Fruit fly (Drosophila melanogaster): ENCODE data around the gene Mcm2.

Mcm2 gene

DNA sequence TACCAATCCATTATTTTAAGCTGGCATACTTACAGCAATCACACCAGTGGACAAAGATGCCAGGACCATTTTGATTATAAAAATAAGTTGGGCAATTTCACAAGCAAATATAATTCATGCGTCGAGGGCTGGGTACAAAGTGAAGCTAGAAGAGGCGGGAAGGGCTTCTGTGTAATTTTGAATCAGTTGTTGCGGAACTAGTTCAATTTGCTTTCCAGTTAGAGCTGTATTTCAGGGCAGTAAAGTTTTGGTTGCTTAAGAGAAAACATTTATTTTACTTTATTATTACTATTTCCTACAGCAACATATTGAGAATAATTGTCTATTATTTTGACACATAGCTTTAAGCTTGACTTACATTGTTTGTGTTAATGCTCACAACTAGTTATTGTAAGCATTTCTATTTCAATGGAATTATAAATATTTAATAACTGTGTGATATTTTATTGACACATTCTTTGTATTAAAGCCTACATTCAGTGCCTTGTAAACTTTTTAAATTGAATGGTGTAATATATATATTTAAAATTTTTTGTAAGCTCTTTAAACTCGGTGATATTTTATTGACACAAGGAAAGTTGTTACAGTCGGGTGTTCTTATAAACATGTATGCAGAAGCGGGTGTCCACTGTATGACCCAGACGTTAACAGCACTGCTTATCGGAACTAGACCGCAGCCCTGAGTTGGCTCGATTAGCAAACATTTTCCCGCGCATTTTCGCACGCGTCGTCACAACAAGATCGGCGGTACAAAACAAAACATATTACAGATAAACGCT, at the start of gene Mcm2, which contains the start of gene RPA1 (continued):
- peak; percentile 51 for TF ChIP-seq Nf-YB (GFP tag; optimal IDR thresholded peaks at IDR 0.05)
- peak; percentile 70 for TF ChIP-seq CG30020 (tag; optimal IDR thresholded peaks at IDR 0.05)
- TF ChIP-seq CG13296 (GFP tag; optimal IDR thresholded peaks at IDR 0.05), result peak; percentile 69
- TF ChIP-seq CG18011 (GFP tag; optimal IDR thresholded peaks at IDR 0.05), result peak; percentile 35
- no peak for TF ChIP-seq gcm2 (GFP tag; optimal IDR thresholded peaks at IDR 0.05)
- TF ChIP-seq CG9437 (GFP tag; optimal IDR thresholded peaks at IDR 0.05), result peak; percentile 77
- no peak for TF ChIP-seq sqz (GFP tag; optimal IDR thresholded peaks at IDR 0.05)
- no peak for TF ChIP-seq tap (tag; optimal IDR thresholded peaks at IDR 0.05)
- peak; percentile 60 for TF ChIP-seq ap (GFP tag; IDR thresholded peaks at IDR 0.05)
- no peak for TF ChIP-seq CG3065 (GFP tag; optimal IDR thresholded peaks at IDR 0.05)
- peak; percentile 41 for TF ChIP-seq CG17328 (GFP tag; IDR thresholded peaks at IDR 0.05)
- TF ChIP-seq Spps (tag; optimal IDR thresholded peaks at IDR 0.05), result peak; percentile 41
- TF ChIP-seq Elba2 (GFP tag; optimal IDR thresholded peaks at IDR 0.05), result no peak
- peak; percentile 84 for TF ChIP-seq CG4424 (GFP tag; optimal IDR thresholded peaks at IDR 0.05)
- TF ChIP-seq CG8478 (optimal IDR thresholded peaks at IDR 0.05), result no peak
- peak; percentile 72 for TF ChIP-seq twi (tag; optimal IDR thresholded peaks at IDR 0.05)
- TF ChIP-seq Hmx (GFP tag; optimal IDR thresholded peaks at IDR 0.05), result no peak
- TF ChIP-seq H2.0 (GFP tag; IDR thresholded peaks at IDR 0.05), result peak; percentile 59
- TF ChIP-seq vvl (GFP tag; IDR thresholded peaks at IDR 0.05), result peak; percentile 78
- peak; percentile 78 for TF ChIP-seq CG15269 (tag; optimal IDR thresholded peaks at IDR 0.05)
- TF ChIP-seq CG3726 (GFP tag; IDR thresholded peaks at IDR 0.05), result peak; percentile 70; the same call in 1 of the 3 replicates
- TF ChIP-seq unc-4 (GFP tag; IDR thresholded peaks at IDR 0.05; ENCODE audit: partially characterized antibody), result no peak
- TF ChIP-seq HHEX (GFP tag; optimal IDR thresholded peaks at IDR 0.05), result peak; percentile 55
- TF ChIP-seq odd (GFP tag; optimal IDR thresholded peaks at IDR 0.05), result no peak
- peak; percentile 74 for TF ChIP-seq CG4820 (GFP tag; optimal IDR thresholded peaks at IDR 0.05)
- peak; percentile 49 for TF ChIP-seq trem (tag; optimal IDR thresholded peaks at IDR 0.05)
- no peak for TF ChIP-seq ab (GFP tag; optimal IDR thresholded peaks at IDR 0.05)
- TF ChIP-seq gfzf (GFP tag; optimal IDR thresholded peaks at IDR 0.05), result no peak
- TF ChIP-seq ase (GFP tag; IDR thresholded peaks at IDR 0.05), result peak; percentile 69; the same call in 1 of the 3 replicates
- peak; percentile 83 for TF ChIP-seq CG11504 (tag; optimal IDR thresholded peaks at IDR 0.05)
- TF ChIP-seq ato (GFP tag; IDR thresholded peaks at IDR 0.05; ENCODE audit: partially characterized antibody), result peak; percentile 57
- TF ChIP-seq sc (optimal IDR thresholded peaks at IDR 0.05), result no peak
- peak; percentile 58 for TF ChIP-seq sc (GFP tag; optimal IDR thresholded peaks at IDR 0.05)
- TF ChIP-seq Sox102F (GFP tag; optimal IDR thresholded peaks at IDR 0.05), result peak; percentile 58
- TF ChIP-seq CG12155 (GFP tag; optimal IDR thresholded peaks at IDR 0.05), result peak; percentile 84
- TF ChIP-seq ttk (GFP tag; IDR thresholded peaks at IDR 0.05), result peak; percentile 55; the same call in 1 of the 2 replicates
- TF ChIP-seq CG34224 (GFP tag; IDR thresholded peaks at IDR 0.05; ENCODE audit: partially characterized antibody), result no peak
- TF ChIP-seq CoRest (tag; optimal IDR thresholded peaks at IDR 0.05), result peak; percentile 93
- TF ChIP-seq lilli (GFP tag; optimal IDR thresholded peaks at IDR 0.05), result peak; percentile 72
- peak; percentile 66 for TF ChIP-seq CG10979 (tag; optimal IDR thresholded peaks at IDR 0.05)
- peak; percentile 81 for TF ChIP-seq CG14667 (GFP tag; IDR thresholded peaks at IDR 0.05)
- TF ChIP-seq CG34376 (GFP tag; optimal IDR thresholded peaks at IDR 0.05), result no peak
- peak; percentile 63; the same call in 1 of the 2 replicates for TF ChIP-seq wdn (GFP tag; IDR thresholded peaks at IDR 0.05)
- TF ChIP-seq CG14050 (GFP tag; IDR thresholded peaks at IDR 0.05), result peak; percentile 23; the same call in 1 of the 3 replicates
- TF ChIP-seq prd (optimal IDR thresholded peaks at IDR 0.05), result no peak
- peak; percentile 88 for TF ChIP-seq prd (GFP tag; IDR thresholded peaks at IDR 0.05)
- peak; percentile 68 for TF ChIP-seq pho (GFP tag; optimal IDR thresholded peaks at IDR 0.05)
- peak in 1 of 2 experiments; percentile 70 for TF ChIP-seq Pdp1 (GFP tag; optimal IDR thresholded peaks at IDR 0.05)
- TF ChIP-seq CG10147 (GFP tag; optimal IDR thresholded peaks at IDR 0.05), result peak; percentile 68
- no peak for TF ChIP-seq crc (GFP tag; optimal IDR thresholded peaks at IDR 0.05)

Data from whole organism, embryonic.